Worm (Caenorhabditis elegans) whole organism, young adult: ENCODE data around the gene srxa-13.

ENCODE experiments used
- B0019.2 ChIP-seq: fragments of 200-800 bp; sonication (Bioruptor generic); conservative IDR thresholded peaks from 2 replicates; pipeline ENCODE4 v1.3.6; 2022; ENCODE audit warnings: missing genetic modification reagents, missing genetic modification characterization, missing compliant biosample characterization
- D2030.7 ChIP-seq: fragments of 200-800 bp; sonication (Bioruptor generic); IDR thresholded peaks from 2 replicates; pipeline ENCODE4 v1.3.6; 2022; ENCODE audit warnings: missing genetic modification reagents, missing genetic modification characterization, missing compliant biosample characterization
- F33H1.4 ChIP-seq: fragments of 200-800 bp; sonication (Bioruptor generic); IDR thresholded peaks from 2 replicates; pipeline ENCODE4 v1.3.6; 2022; ENCODE audit warnings: missing genetic modification reagents, missing genetic modification characterization, missing compliant biosample characterization
- F49E8.2 ChIP-seq: sonication (generic microtip); optimal IDR thresholded peaks from 3 replicates; lab custom pipeline; 2017; ENCODE audit warnings: missing genetic modification characterization, mild to moderate bottlenecking, missing compliant biosample characterization, antibody characterized with exemption, moderate library complexity; ENCODE audit not compliant: insufficient read depth
- F57A8.1 ChIP-seq: fragments of 200-800 bp; sonication (Bioruptor generic); optimal IDR thresholded peaks from 2 replicates; lab custom pipeline; 2018; ENCODE audit warnings: mild to moderate bottlenecking, missing genetic modification characterization, moderate library complexity, missing compliant biosample characterization
- F57C9.4 ChIP-seq: sonication (generic microtip); optimal IDR thresholded peaks from 2 replicates; lab custom pipeline; 2017; ENCODE audit warnings: mild to moderate bottlenecking, missing genetic modification characterization, missing compliant biosample characterization
- K12H6.12 ChIP-seq: fragments of 200-800 bp; sonication (Bioruptor generic); optimal IDR thresholded peaks from 2 replicates; lab custom pipeline; 2018; ENCODE audit warnings: mild to moderate bottlenecking, missing genetic modification characterization, missing compliant biosample characterization
- Y79H2A.3 ChIP-seq: fragments of 200-800 bp; sonication (Bioruptor generic); conservative IDR thresholded peaks from 2 replicates; pipeline ENCODE4 v1.3.6; 2022; ENCODE audit warnings: missing genetic modification reagents, missing genetic modification characterization, missing compliant biosample characterization
- Y95B8A.8 ChIP-seq: fragments of 200-800 bp; sonication (Bioruptor generic); IDR thresholded peaks from 2 replicates; pipeline ENCODE4 v1.3.6; 2022; ENCODE audit warnings: missing genetic modification reagents, missing genetic modification characterization, missing compliant biosample characterization
- aptf-2 ChIP-seq: fragments of 200-800 bp; sonication (Bioruptor generic); conservative IDR thresholded peaks from 2 replicates; pipeline ENCODE4 v1.3.6; 2022; ENCODE audit warnings: missing genetic modification reagents, missing genetic modification characterization, missing compliant biosample characterization
- attf-3 ChIP-seq: fragments of 200-800 bp; sonication (Bioruptor generic); conservative IDR thresholded peaks from 2 replicates; pipeline ENCODE4 v1.3.6; 2022; ENCODE audit warnings: missing genetic modification reagents, missing genetic modification characterization, missing compliant biosample characterization
- ceh-100 ChIP-seq: fragments of 200-800 bp; sonication (Bioruptor generic); IDR thresholded peaks from 2 replicates; pipeline ENCODE4 v1.3.6; 2022; ENCODE audit warnings: missing genetic modification reagents, missing genetic modification characterization, missing compliant biosample characterization
- ceh-27 ChIP-seq: fragments of 200-800 bp; sonication (Bioruptor generic); optimal IDR thresholded peaks from 2 replicates; lab custom pipeline; 2018; ENCODE audit warnings: mild to moderate bottlenecking, missing genetic modification characterization, moderate library complexity, missing compliant biosample characterization
- ceh-58 ChIP-seq: fragments of 200-800 bp; sonication (Bioruptor generic); IDR thresholded peaks from 2 replicates; pipeline ENCODE4 v1.3.6; 2022; ENCODE audit warnings: missing genetic modification characterization, missing compliant biosample characterization
- ceh-79 ChIP-seq: sonication (generic microtip); optimal IDR thresholded peaks from 2 replicates; lab custom pipeline; 2017; ENCODE audit warnings: mild to moderate bottlenecking, missing genetic modification characterization, missing compliant biosample characterization
- ceh-91 ChIP-seq: fragments of 200-800 bp; sonication (Bioruptor generic); IDR thresholded peaks from 2 replicates; pipeline ENCODE4 v1.3.6; 2022; ENCODE audit warnings: missing genetic modification reagents, missing genetic modification characterization, missing compliant biosample characterization
- chd-7 ChIP-seq: sonication (generic microtip); optimal IDR thresholded peaks from 2 replicates; lab custom pipeline; 2016; ENCODE audit warnings: mild to moderate bottlenecking, missing genetic modification characterization, moderate library complexity, missing compliant biosample characterization
- dox-1 ChIP-seq: fragments of 200-800 bp; sonication (Bioruptor generic); IDR thresholded peaks from 2 replicates; pipeline ENCODE4 v1.3.6; 2022; ENCODE audit warnings: missing genetic modification reagents, missing genetic modification characterization, missing compliant biosample characterization
- efl-1 ChIP-seq: fragments of 150-350 bp; optimal IDR thresholded peaks from 2 replicates; lab custom pipeline; 2014; ENCODE audit warnings: missing biosample characterization, missing genetic modification reagents, missing genetic modification characterization
- egl-44 ChIP-seq: fragments of 200-800 bp; sonication (Bioruptor generic); IDR thresholded peaks from 2 replicates; pipeline ENCODE4 v1.3.6; 2022; ENCODE audit warnings: missing genetic modification reagents, missing genetic modification characterization, missing compliant biosample characterization
- gei-17 ChIP-seq: fragments of 200-800 bp; sonication (Bioruptor generic); optimal IDR thresholded peaks from 2 replicates; lab custom pipeline; 2018; ENCODE audit warnings: mild to moderate bottlenecking, missing genetic modification characterization, missing compliant biosample characterization
- hlh-26 ChIP-seq: fragments of 200-800 bp; sonication (Bioruptor generic); conservative IDR thresholded peaks from 2 replicates; pipeline ENCODE4 v1.3.6; 2022; ENCODE audit warnings: missing genetic modification reagents, missing genetic modification characterization, missing compliant biosample characterization
- hmg-1.2 ChIP-seq: fragments of 200-800 bp; sonication (Bioruptor generic); IDR thresholded peaks from 2 replicates; pipeline ENCODE4 v1.3.6; 2022; ENCODE audit warnings: missing genetic modification reagents, missing genetic modification characterization, missing compliant biosample characterization
- hsf-1 ChIP-seq: fragments of 200-800 bp; sonication (Bioruptor generic); IDR thresholded peaks from 2 replicates; pipeline ENCODE4 v1.3.6; 2022; ENCODE audit warnings: missing genetic modification reagents, missing genetic modification characterization, missing compliant biosample characterization
- lag-1 ChIP-seq: fragments of 200-800 bp; sonication (Bioruptor generic); IDR thresholded peaks from 2 replicates; pipeline ENCODE4 v1.3.6; 2022; ENCODE audit warnings: missing genetic modification reagents, missing genetic modification characterization, missing compliant biosample characterization
- let-526 ChIP-seq: fragments of 200-800 bp; sonication (Bioruptor generic); IDR thresholded peaks from 2 replicates; pipeline ENCODE4 v1.3.6; 2022; ENCODE audit warnings: missing genetic modification reagents, missing genetic modification characterization, missing compliant biosample characterization
- let-607 ChIP-seq, 2 experiments: fragments of 200-800 bp in 1 of 2; sonication (Bioruptor generic) in 1 of 2; sonication (generic microtip) in 1 of 2; optimal IDR thresholded peaks; 2 replicates each; lab custom pipeline; 2016 to 2018; ENCODE audit warnings: mild to moderate bottlenecking in 2 of 2, missing compliant biosample characterization in 2 of 2, missing genetic modification characterization in 2 of 2, moderate library complexity in 2 of 2, missing genotype in 1 of 2
- lin-35 ChIP-seq, 3 experiments: fragments of 150-350 bp in 2 of 3; sonication (generic microtip) in 1 of 3; optimal IDR thresholded peaks; 2 replicates each; lab custom pipeline; 2014 to 2018; ENCODE audit warnings: missing biosample characterization in 3 of 3, missing genetic modification characterization in 3 of 3, missing genetic modification reagents in 3 of 3
- lir-1 ChIP-seq: fragments of 200-800 bp; sonication (Bioruptor generic); conservative IDR thresholded peaks from 2 replicates; pipeline ENCODE4 v1.3.6; 2022; ENCODE audit warnings: missing genetic modification reagents, missing genetic modification characterization, missing compliant biosample characterization
- lsl-1 ChIP-seq: fragments of 200-800 bp; sonication (Bioruptor generic); optimal IDR thresholded peaks from 2 replicates; lab custom pipeline; 2018; ENCODE audit warnings: mild to moderate bottlenecking, missing genetic modification characterization, moderate library complexity, missing compliant biosample characterization
- nhr-80 ChIP-seq: sonication (generic microtip); optimal IDR thresholded peaks from 2 replicates; lab custom pipeline; 2016; ENCODE audit warnings: missing genetic modification characterization, missing compliant biosample characterization
- snpc-1.3 ChIP-seq: sonication (generic microtip); optimal IDR thresholded peaks from 2 replicates; lab custom pipeline; 2017; ENCODE audit warnings: missing genetic modification characterization, mild to moderate bottlenecking, missing compliant biosample characterization, antibody characterized with exemption, moderate library complexity, missing genotype, missing genetic modification reagents; ENCODE audit not compliant: insufficient read depth
- snpc-3.4 ChIP-seq: sonication (generic microtip); optimal IDR thresholded peaks from 2 replicates; lab custom pipeline; 2017; ENCODE audit warnings: missing genetic modification characterization, mild to moderate bottlenecking, missing compliant biosample characterization, antibody characterized with exemption, moderate library complexity, missing genotype, missing genetic modification reagents
- snpc-4 ChIP-seq, 5 experiments: fragments of 150-350 bp in 1 of 5; sonication (generic microtip) in 4 of 5; optimal IDR thresholded peaks; 2 replicates each; lab custom pipeline; 2014 to 2018; ENCODE audit warnings: missing genetic modification characterization in 5 of 5, missing biosample characterization in 3 of 5, antibody characterized with exemption in 2 of 5, mild to moderate bottlenecking in 2 of 5, missing compliant biosample characterization in 2 of 5, missing genotype in 2 of 5, moderate library complexity in 2 of 5, missing genetic modification reagents in 1 of 5
- tbp1 ChIP-seq: fragments of 200-800 bp; sonication (Bioruptor generic); optimal IDR thresholded peaks from 2 replicates; lab custom pipeline; 2018; ENCODE audit warnings: mild to moderate bottlenecking, missing genetic modification characterization, missing compliant biosample characterization
- unc-130 ChIP-seq: sonication (generic microtip); optimal IDR thresholded peaks from 2 replicates; lab custom pipeline; 2016; ENCODE audit warnings: missing genetic modification reagents, missing genetic modification characterization, missing compliant biosample characterization
- ztf-26 ChIP-seq: sonication (generic microtip); optimal IDR thresholded peaks from 2 replicates; lab custom pipeline; 2017; ENCODE audit warnings: missing genetic modification characterization, missing compliant biosample characterization
- ztf-3 ChIP-seq: fragments of 200-800 bp; sonication (Bioruptor generic); optimal IDR thresholded peaks from 2 replicates; lab custom pipeline; 2018; ENCODE audit warnings: mild to moderate bottlenecking, missing genetic modification characterization, missing compliant biosample characterization

srxa-13 gene

DNA sequence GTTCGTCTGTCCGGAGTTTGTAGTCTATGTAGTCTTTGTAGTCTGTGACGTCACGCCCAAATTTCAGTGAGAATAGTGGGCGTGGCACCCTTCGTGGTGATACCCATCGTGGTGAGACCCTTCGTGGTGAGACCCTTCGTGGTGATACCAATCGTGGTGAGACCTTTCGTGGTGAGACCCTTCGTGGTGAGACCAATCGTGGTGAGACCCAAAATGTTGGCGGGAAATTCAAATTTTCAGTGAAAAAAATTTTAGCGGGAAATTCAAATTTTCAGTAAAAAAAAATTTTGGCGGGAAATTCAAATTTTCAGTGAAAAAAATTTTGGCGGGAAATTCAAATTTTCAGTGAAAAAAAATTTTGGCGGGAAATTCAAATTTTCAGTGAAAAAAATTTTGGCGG is 47.4 kb upstream of the srxa-13 start:
- peak; percentile 73 for TF ChIP-seq F33H1.4
- peak; percentile 24; the same call in 1 of the 2 replicates for TF ChIP-seq D2030.7 (GFP tag; lab: Robert Waterston, UW)
- TF ChIP-seq, all 124 proteins: peak for 2; not testable (repeated sequence) for 122

DNA sequence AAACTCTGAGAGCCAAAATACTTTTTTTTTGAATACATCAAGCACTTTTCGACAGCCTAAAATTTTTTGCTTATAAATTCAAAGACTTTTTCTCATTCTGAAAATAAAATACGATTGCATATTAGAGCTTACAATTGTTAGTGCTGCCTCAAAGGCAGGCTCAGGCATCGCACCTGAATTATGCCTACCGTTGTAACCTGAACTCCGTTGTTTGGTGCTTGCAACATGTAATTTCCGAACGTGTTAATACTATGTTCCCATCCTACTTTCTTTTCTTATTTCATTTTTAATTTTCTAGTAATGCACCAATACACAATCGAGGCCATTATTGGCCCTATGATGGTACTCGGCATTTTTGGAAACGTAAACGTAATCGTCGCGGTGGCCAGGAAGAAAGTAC is 42.2 kb upstream of the srxa-13 start, which contains the start of gene srsx-19:
Gene srsx-19 (plus strand): TSS at position 301 of the 400 bp plus-strand sequence.
- TF ChIP-seq F49E8.2 (tag; lab: Kevin White, UChicago), result no peak
- TF ChIP-seq Y79H2A.3, result no peak
- no peak for TF ChIP-seq ceh-79 (tag; lab: Kevin White, UChicago)
- TF ChIP-seq ceh-100 (GFP tag; lab: Robert Waterston, UW), result no peak
- no peak for TF ChIP-seq lir-1 (GFP tag; lab: Robert Waterston, UW)
- TF ChIP-seq hsf-1 (GFP tag; lab: Robert Waterston, UW), result no peak
- TF ChIP-seq egl-44 (GFP tag; lab: Robert Waterston, UW), result no peak
- TF ChIP-seq let-526 (GFP tag; lab: Robert Waterston, UW), result no peak
- no peak for TF ChIP-seq efl-1
- TF ChIP-seq F57C9.4 (tag; lab: Kevin White, UChicago), result no peak
- TF ChIP-seq ceh-58 (GFP tag; lab: Robert Waterston, UW), result no peak
- TF ChIP-seq tbp1, result no peak
- TF ChIP-seq F57A8.1 (GFP tag; lab: Kevin White, UChicago), result no peak
- TF ChIP-seq dox-1, result no peak
- no peak for TF ChIP-seq lsl-1 (GFP tag; lab: Kevin White, UChicago)
- no peak for TF ChIP-seq hlh-26
- no peak for TF ChIP-seq ztf-3 (GFP tag; lab: Kevin White, UChicago)
- no peak for TF ChIP-seq unc-130 (GFP tag; lab: Kevin White, UChicago)
- TF ChIP-seq lag-1 (GFP tag; lab: Robert Waterston, UW), result no peak

DNA sequence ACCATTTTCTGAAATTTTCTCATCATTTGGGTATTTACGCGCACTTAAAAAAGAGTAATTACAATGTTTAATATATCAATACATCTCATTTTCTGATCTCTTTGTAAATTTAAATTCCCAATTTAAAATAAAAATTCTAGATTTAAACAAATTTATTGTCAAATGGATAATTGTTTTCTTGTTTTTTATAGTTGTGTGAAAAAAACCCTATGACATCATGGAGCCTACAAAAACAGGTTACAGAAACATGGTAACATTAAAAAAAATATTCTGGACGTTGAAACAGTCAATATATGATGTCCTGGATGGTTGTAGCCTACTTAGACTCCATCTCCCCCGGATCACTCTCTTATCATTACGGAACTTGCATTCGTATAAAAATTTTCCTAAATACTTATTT is 40.1 kb upstream of the srxa-13 start, which contains the start of gene spp-12:
Gene spp-12 (plus strand): TSS at position 301 of the 400 bp plus-strand sequence.
- TF ChIP-seq chd-7 (tag; lab: Kevin White, UChicago), result no peak
- no peak for TF ChIP-seq Y95B8A.8 (GFP tag; lab: Robert Waterston, UW)
- TF ChIP-seq hmg-1.2 (GFP tag; lab: Robert Waterston, UW), result no peak

DNA sequence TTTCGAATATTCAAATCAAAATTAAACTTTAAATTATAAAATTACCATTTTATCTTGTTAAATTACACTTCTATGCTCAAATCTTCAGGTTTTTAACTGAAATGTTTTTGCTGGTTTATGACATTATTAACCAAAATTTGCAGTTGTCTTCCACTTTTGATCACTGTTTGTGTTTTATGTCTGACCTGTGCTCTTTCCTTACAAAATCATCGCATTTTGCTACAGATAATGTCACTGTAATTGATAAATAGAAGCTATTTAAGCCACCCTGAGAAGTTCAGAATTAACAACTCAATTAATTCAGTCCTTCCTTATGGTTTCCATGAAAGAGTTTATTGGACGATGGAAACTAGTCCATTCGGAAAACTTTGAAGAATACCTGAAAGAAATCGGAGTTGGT is 39.1 kb upstream of the srxa-13 start, which contains the start of gene lbp-8:
Gene lbp-8 (plus strand): TSS at position 301 of the 400 bp plus-strand sequence.
- TF ChIP-seq nhr-80 (tag; lab: Kevin White, UChicago), result no peak
- no peak for TF ChIP-seq ceh-100 (GFP tag; lab: Robert Waterston, UW)
- no peak for TF ChIP-seq B0019.2 (GFP tag; lab: Robert Waterston, UW)
- TF ChIP-seq gei-17 (GFP tag; lab: Kevin White, UChicago), result no peak
- TF ChIP-seq let-607 (tag; optimal IDR thresholded peaks at IDR 0.05; lab: Kevin White, UChicago), result no peak
- no peak for TF ChIP-seq hsf-1 (GFP tag; lab: Robert Waterston, UW)
- TF ChIP-seq snpc-1.3, result no peak
- no peak for TF ChIP-seq attf-3 (GFP tag; lab: Robert Waterston, UW)
- TF ChIP-seq chd-7 (tag; lab: Kevin White, UChicago), result no peak
- TF ChIP-seq ceh-27, result no peak
- no peak for TF ChIP-seq K12H6.12 (tag; lab: Kevin White, UChicago)
- TF ChIP-seq aptf-2, result no peak
- no peak for TF ChIP-seq snpc-4 (GFP tag; optimal IDR thresholded peaks at IDR 0.05; lab: Kevin White, UChicago)
- TF ChIP-seq snpc-4 (tag; optimal IDR thresholded peaks at IDR 0.05; lab: Kevin White, UChicago), result no peak
- TF ChIP-seq lsl-1 (GFP tag; lab: Kevin White, UChicago), result no peak
- TF ChIP-seq snpc-3.4 (tag; lab: Kevin White, UChicago), result no peak
- no peak for TF ChIP-seq lin-35 (GFP tag; optimal IDR thresholded peaks at IDR 0.05; lab: Kevin White, UChicago)
- TF ChIP-seq ceh-91 (GFP tag; lab: Robert Waterston, UW), result no peak
- no peak for TF ChIP-seq ztf-26
